Worm (Caenorhabditis elegans) whole organism, mixed stage, embryonic: Measurements from ENCODE around the gene nprl-2.

Experiments used
- M03D4.4 ChIP-seq: sonication (generic microtip); optimal IDR thresholded peaks from 2 replicates; lab custom pipeline; 2017; ENCODE audit warnings: mild to moderate bottlenecking, missing genetic modification characterization, missing compliant biosample characterization
- blmp-1 ChIP-seq: fragments of 150-350 bp; optimal IDR thresholded peaks from 2 replicates; lab custom pipeline; 2014; ENCODE audit warnings: missing biosample characterization, missing genetic modification characterization
- ceh-39 ChIP-seq: fragments of 150-350 bp; optimal IDR thresholded peaks from 2 replicates; lab custom pipeline; 2014; ENCODE audit warnings: missing biosample characterization, missing genetic modification characterization
- ceh-43 ChIP-seq: fragments of 200-800 bp; sonication (Bioruptor generic); optimal IDR thresholded peaks from 2 replicates; lab custom pipeline; 2018; ENCODE audit warnings: mild to moderate bottlenecking, missing genetic modification characterization, moderate library complexity, missing compliant biosample characterization
- ces-1 ChIP-seq: fragments of 150-350 bp; optimal IDR thresholded peaks from 2 replicates; lab custom pipeline; 2014; ENCODE audit warnings: missing biosample characterization, missing genetic modification reagents, missing genetic modification characterization
- cnd-1 ChIP-seq: fragments of 200-800 bp; sonication (Bioruptor generic); optimal IDR thresholded peaks from 2 replicates; lab custom pipeline; 2018; ENCODE audit warnings: mild to moderate bottlenecking, missing genetic modification characterization, missing compliant biosample characterization
- drap-1 ChIP-seq: fragments of 200-800 bp; sonication (Bioruptor generic); optimal IDR thresholded peaks from 3 replicates; lab custom pipeline; 2018; ENCODE audit warnings: mild to moderate bottlenecking, missing genetic modification characterization, missing compliant biosample characterization
- elt-1 ChIP-seq: sonication (generic microtip); optimal IDR thresholded peaks from 2 replicates; lab custom pipeline; 2017; ENCODE audit warnings: missing genetic modification characterization, mild to moderate bottlenecking, missing compliant biosample characterization, antibody characterized with exemption, moderate library complexity, borderline replicate concordance; ENCODE audit not compliant: insufficient read depth
- elt-3 ChIP-seq: fragments of 150-350 bp; optimal IDR thresholded peaks from 2 replicates; lab custom pipeline; 2014; ENCODE audit warnings: missing biosample characterization, missing genetic modification characterization
- flh-1 ChIP-seq: fragments of 200-800 bp; sonication (Bioruptor generic); optimal IDR thresholded peaks from 2 replicates; lab custom pipeline; 2018; ENCODE audit warnings: mild to moderate bottlenecking, missing genetic modification characterization, moderate library complexity, missing compliant biosample characterization
- ham-2 ChIP-seq: fragments of 200-800 bp; sonication (Bioruptor generic); optimal IDR thresholded peaks from 2 replicates; lab custom pipeline; 2018; ENCODE audit warnings: mild to moderate bottlenecking, missing genetic modification characterization, missing compliant biosample characterization
- hlh-1 ChIP-seq: fragments of 150-350 bp; optimal IDR thresholded peaks from 2 replicates; lab custom pipeline; 2014; ENCODE audit warnings: missing biosample characterization, missing genetic modification reagents, missing genetic modification characterization
- lin-13 ChIP-seq: fragments of 150-350 bp; optimal IDR thresholded peaks from 2 replicates; lab custom pipeline; 2014; ENCODE audit warnings: missing biosample characterization, missing genetic modification characterization
- lin-32 ChIP-seq: fragments of 200-800 bp; sonication (Bioruptor generic); optimal IDR thresholded peaks from 2 replicates; lab custom pipeline; 2018; ENCODE audit warnings: mild to moderate bottlenecking, missing genetic modification characterization, missing compliant biosample characterization
- lsy-2 ChIP-seq: fragments of 150-350 bp; optimal IDR thresholded peaks from 2 replicates; lab custom pipeline; 2014; ENCODE audit warnings: missing biosample characterization, missing genetic modification characterization
- mab-5 ChIP-seq: fragments of 150-350 bp; optimal IDR thresholded peaks from 2 replicates; lab custom pipeline; 2014; ENCODE audit warnings: missing biosample characterization, missing genetic modification characterization
- mep-1 ChIP-seq: fragments of 150-350 bp; optimal IDR thresholded peaks from 2 replicates; lab custom pipeline; 2017; ENCODE audit warnings: missing biosample characterization, missing genetic modification reagents, missing genetic modification characterization, inconsistent platforms
- mls-2 ChIP-seq: sonication (generic microtip); optimal IDR thresholded peaks from 2 replicates; lab custom pipeline; 2016; ENCODE audit warnings: mild to moderate bottlenecking, missing genetic modification characterization, moderate library complexity, missing compliant biosample characterization
- nhr-12 ChIP-seq: fragments of 150-350 bp; optimal IDR thresholded peaks from 2 replicates; lab custom pipeline; 2014; ENCODE audit warnings: missing biosample characterization, missing genetic modification characterization
- nhr-237 ChIP-seq: fragments of 150-350 bp; optimal IDR thresholded peaks from 2 replicates; lab custom pipeline; 2014; ENCODE audit warnings: missing biosample characterization, missing genetic modification characterization
- nhr-28 ChIP-seq: fragments of 150-350 bp; optimal IDR thresholded peaks from 2 replicates; lab custom pipeline; 2014; ENCODE audit warnings: missing biosample characterization, missing genetic modification characterization
- pha-4 ChIP-seq: fragments of 150-350 bp; optimal IDR thresholded peaks from 2 replicates; lab custom pipeline; 2018; ENCODE audit warnings: missing biosample characterization, missing genetic modification reagents, missing genetic modification characterization
- sem-2 ChIP-seq: fragments of 200-800 bp; sonication (Bioruptor generic); optimal IDR thresholded peaks from 2 replicates; lab custom pipeline; 2018; ENCODE audit warnings: mild to moderate bottlenecking, missing genetic modification characterization, missing compliant biosample characterization
- snpc-4 ChIP-seq: fragments of 150-350 bp; optimal IDR thresholded peaks from 2 replicates; lab custom pipeline; 2014; ENCODE audit warnings: missing biosample characterization, missing genetic modification characterization
- sptf-1 ChIP-seq: sonication (generic microtip); optimal IDR thresholded peaks from 2 replicates; lab custom pipeline; 2017; ENCODE audit warnings: mild to moderate bottlenecking, missing genetic modification characterization, moderate library complexity, missing compliant biosample characterization
- tbx-8 ChIP-seq: fragments of 200-800 bp; sonication (Bioruptor generic); optimal IDR thresholded peaks from 2 replicates; lab custom pipeline; 2018; ENCODE audit warnings: mild to moderate bottlenecking, missing genetic modification characterization, moderate library complexity, missing compliant biosample characterization
- unc-39 ChIP-seq: fragments of 150-350 bp; optimal IDR thresholded peaks from 2 replicates; lab custom pipeline; 2014; ENCODE audit warnings: missing biosample characterization, missing genetic modification characterization
- unc-62 ChIP-seq: fragments of 150-350 bp; optimal IDR thresholded peaks from 2 replicates; lab custom pipeline; 2014; ENCODE audit warnings: missing biosample characterization, missing genetic modification reagents, missing genetic modification characterization
- zip-8 ChIP-seq: fragments of 150-350 bp; optimal IDR thresholded peaks from 2 replicates; lab custom pipeline; 2014; ENCODE audit warnings: missing biosample characterization, missing genetic modification characterization
- ztf-11 ChIP-seq: fragments of 150-350 bp; optimal IDR thresholded peaks from 2 replicates; lab custom pipeline; 2014; ENCODE audit warnings: missing biosample characterization, missing genetic modification characterization

The nprl-2 gene

ce11 chrIV:7523744-7524143 lies 32.9 kb upstream of the nprl-2 start:
- TF ChIP-seq ceh-39 (tag; lab: Kevin White, UChicago) (no peak), mab-5 (tag; lab: Kevin White, UChicago) (no peak), pha-4 (tag; lab: Kevin White, UChicago) (peak; percentile 51)

- no peak for TF ChIP-seq hlh-1 (tag; lab: Kevin White, UChicago)
- TF ChIP-seq elt-3 (tag; lab: Kevin White, UChicago): no peak
- TF ChIP-seq ceh-39 (tag; lab: Kevin White, UChicago): no peak
- TF ChIP-seq blmp-1 (tag; lab: Kevin White, UChicago): no peak
- TF ChIP-seq unc-39 (tag; lab: Kevin White, UChicago): no peak
- no peak for TF ChIP-seq cnd-1 (tag; lab: Kevin White, UChicago)
- TF ChIP-seq tbx-8: no peak
- no peak for TF ChIP-seq ztf-11 (tag; lab: Kevin White, UChicago)
- TF ChIP-seq snpc-4: no peak
- TF ChIP-seq lsy-2: no peak
- no peak for TF ChIP-seq ceh-43
- TF ChIP-seq M03D4.4: no peak
- no peak for TF ChIP-seq mls-2 (tag; lab: Kevin White, UChicago)
- no peak for TF ChIP-seq lin-13 (tag; lab: Kevin White, UChicago)
- no peak for TF ChIP-seq nhr-12
- TF ChIP-seq, all 35 proteins: peak for 0
Measured at ce11 chrIV:7530226-7531070, 26.2 kb upstream of the nprl-2 start.

- no peak for TF ChIP-seq ztf-11 (tag; lab: Kevin White, UChicago)
- no peak for TF ChIP-seq flh-1 (GFP tag; lab: Kevin White, UChicago)
- no peak for TF ChIP-seq unc-39 (tag; lab: Kevin White, UChicago)
- no peak for TF ChIP-seq mls-2 (tag; lab: Kevin White, UChicago)
- TF ChIP-seq ces-1: no peak
- TF ChIP-seq drap-1 (GFP tag; lab: Kevin White, UChicago): no peak
- no peak for TF ChIP-seq blmp-1 (tag; lab: Kevin White, UChicago)
- no peak for TF ChIP-seq nhr-237 (tag; lab: Kevin White, UChicago)
- TF ChIP-seq lin-13 (tag; lab: Kevin White, UChicago): no peak
- TF ChIP-seq lin-32: no peak
- TF ChIP-seq mep-1 (tag; lab: Kevin White, UChicago): no peak
- TF ChIP-seq unc-62 (GFP tag; lab: Kevin White, UChicago): no peak
- TF ChIP-seq sem-2 (GFP tag; lab: Kevin White, UChicago): no peak
- no peak for TF ChIP-seq nhr-12
- TF ChIP-seq lsy-2: no peak
- TF ChIP-seq snpc-4: no peak
- no peak for TF ChIP-seq tbx-8
- TF ChIP-seq nhr-28 (tag; lab: Kevin White, UChicago): no peak
- TF ChIP-seq M03D4.4: no peak
- no peak for TF ChIP-seq ceh-43
- TF ChIP-seq, all 35 proteins: peak for 0
Measured at ce11 chrIV:7532360-7532759, 24.3 kb upstream of the nprl-2 start, which contains the start of gene R05G6.1. R05G6.1 (plus strand) TSS chrIV:7532660.

- TF ChIP-seq ces-1 (peak; percentile 95), sptf-1 (tag; lab: Kevin White, UChicago) (no peak)
Measured at ce11 chrIV:7542485-7543001, 14.1 kb upstream of the nprl-2 start, which contains the start of gene R05G6.10. R05G6.10 (minus strand) TSS chrIV:7542535.

- TF ChIP-seq unc-62 (GFP tag; lab: Kevin White, UChicago) (no peak), ztf-11 (tag; lab: Kevin White, UChicago) (no peak), tbx-8 (no peak), mep-1 (tag; lab: Kevin White, UChicago) (no peak), mab-5 (tag; lab: Kevin White, UChicago) (no peak), mls-2 (tag; lab: Kevin White, UChicago) (no peak), M03D4.4 (no peak), flh-1 (GFP tag; lab: Kevin White, UChicago) (no peak), hlh-1 (tag; lab: Kevin White, UChicago) (no peak), nhr-237 (tag; lab: Kevin White, UChicago) (no peak), elt-3 (tag; lab: Kevin White, UChicago) (no peak), snpc-4 (no peak), lin-32 (no peak), zip-8 (tag; lab: Kevin White, UChicago) (no peak), ham-2 (GFP tag; lab: Kevin White, UChicago) (no peak), elt-1 (tag; lab: Kevin White, UChicago) (no peak)
Measured at ce11 chrIV:7543662-7544061, 13.0 kb upstream of the nprl-2 start.
